Fruit fly (Drosophila melanogaster): ENCODE results near the gene alpha-Man-IIa.
A peak's percentile ranks its signal among the peaks of the same experiment; 100 is the strongest.

- TF ChIP-seq abd-A (tag; optimal IDR thresholded peaks at IDR 0.05) (peak; percentile 40), CG17385 (GFP tag; optimal IDR thresholded peaks at IDR 0.05) (peak; percentile 84), Mad (GFP tag; optimal IDR thresholded peaks at IDR 0.05) (peak; percentile 71), H2.0 (GFP tag; IDR thresholded peaks at IDR 0.05) (peak; percentile 91), Poxn (GFP tag; IDR thresholded peaks at IDR 0.05) (peak; percentile 68), Side (GFP tag; optimal IDR thresholded peaks at IDR 0.05) (peak; percentile 73), sima (GFP tag; optimal IDR thresholded peaks at IDR 0.05) (peak; percentile 75), CG12219 (GFP tag; optimal IDR thresholded peaks at IDR 0.05) (peak; percentile 72), wek (GFP tag; optimal IDR thresholded peaks at IDR 0.05) (no peak), pita (GFP tag; optimal IDR thresholded peaks at IDR 0.05) (no peak), cwo (GFP tag; optimal IDR thresholded peaks at IDR 0.05) (peak; percentile 86), CG8924 (tag; optimal IDR thresholded peaks at IDR 0.05) (peak; percentile 91)
Observed at dm6 chr3R:9434543-9435407, 22.4 kb downstream of the alpha-Man-IIa start.
